Worm (Caenorhabditis elegans) whole organism, young adult: ENCODE results near the gene Y47D7A.19.

ENCODE experiments used
- cebp-1 ChIP-seq, 2 experiments: fragments of 200-800 bp in 1 of 2; sonication (Bioruptor generic) in 1 of 2; sonication (generic microtip) in 1 of 2; IDR thresholded peaks in 1 of 2; optimal IDR thresholded peaks in 1 of 2; 2 replicates each; pipeline versions ENCODE4 v1.3.6 to Lab custom; 2017 to 2022; ENCODE audit warnings: missing compliant biosample characterization in 2 of 2, missing genetic modification characterization in 2 of 2, mild to moderate bottlenecking in 1 of 2, missing genetic modification reagents in 1 of 2, moderate library complexity in 1 of 2
- ceh-40 ChIP-seq: fragments of 200-800 bp; sonication (Bioruptor generic); IDR thresholded peaks from 2 replicates; pipeline ENCODE4 v1.3.6; 2022; ENCODE audit warnings: missing genetic modification characterization, missing compliant biosample characterization
- nhr-90 ChIP-seq: sonication (generic microtip); optimal IDR thresholded peaks from 2 replicates; lab custom pipeline; 2016; ENCODE audit warnings: missing genotype, mild to moderate bottlenecking, missing genetic modification characterization, missing compliant biosample characterization
- pha-4 ChIP-seq: fragments of 150-350 bp; sonication (generic microtip); optimal IDR thresholded peaks from 2 replicates; lab custom pipeline; 2014; ENCODE audit warnings: missing biosample characterization, missing genetic modification reagents, missing genetic modification characterization

DNA sequence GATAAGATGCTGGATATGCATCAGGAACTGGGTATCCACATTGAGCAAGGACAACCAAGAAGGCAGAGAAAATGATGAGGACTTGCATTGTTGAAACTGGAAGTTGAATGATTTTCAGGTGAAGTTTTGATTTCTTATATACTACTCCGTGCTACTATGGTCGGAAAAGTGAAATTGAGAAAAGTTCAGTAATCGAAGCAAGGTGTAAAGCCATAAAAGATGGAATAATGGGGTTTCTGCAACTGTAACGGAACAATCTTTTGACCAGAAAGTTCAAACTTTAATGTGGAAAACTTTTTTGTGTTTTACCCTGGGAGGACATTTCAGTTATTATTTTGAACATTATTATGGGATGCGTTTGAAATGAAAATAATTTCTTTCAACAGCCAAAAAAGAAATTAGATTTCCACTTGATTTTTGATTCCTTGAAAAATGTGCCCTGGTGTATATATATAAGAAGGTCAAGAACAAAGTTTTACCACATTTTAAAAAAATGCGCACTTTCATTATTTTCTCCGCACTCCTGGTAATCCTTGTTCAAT lies at the start of gene Y47D7A.19, which contains the start of gene Y47D7A.9:
- TF ChIP-seq pha-4 (no peak), nhr-90 (tag; lab: Kevin White, UChicago) (no peak), ceh-40 (GFP tag; lab: Robert Waterston, UW) (no peak), cebp-1 (GFP tag; IDR thresholded peaks at IDR 0.05; lab: Robert Waterston, UW) (no peak), cebp-1 (tag; optimal IDR thresholded peaks at IDR 0.05; lab: Kevin White, UChicago) (no peak)
